Fruit fly (Drosophila melanogaster) whole organism, prepupa: ENCODE measurements around the gene CG46508.
"Not testable (repeated sequence)": the region's sequence is repeated elsewhere in the genome, so short reads cannot be mapped to it uniquely, and the experiment has no call there.

Experiments
- CG10669 ChIP-seq: fragments of 200-800 bp; sonication (Bioruptor generic); optimal IDR thresholded peaks from 3 replicates; lab custom pipeline; 2018; ENCODE audit warnings: missing biosample characterization, mild to moderate bottlenecking, missing genetic modification characterization, moderate library complexity
- CG11294 ChIP-seq: fragments of 200-800 bp; sonication (Bioruptor generic); IDR thresholded peaks from 2 replicates; pipeline ENCODE4 v1.3.6; 2022; ENCODE audit warnings: missing biosample characterization, missing genetic modification characterization
- CG3919 ChIP-seq: fragments of 200-800 bp; sonication (Bioruptor generic); optimal IDR thresholded peaks from 3 replicates; lab custom pipeline; 2016; ENCODE audit warnings: missing biosample characterization, missing genetic modification characterization
- CG8119 ChIP-seq: fragments of 200-800 bp; sonication (Bioruptor generic); IDR thresholded peaks from 3 replicates; pipeline ENCODE4 v1.3.6; 2022; ENCODE audit warnings: missing biosample characterization, missing genetic modification characterization
- CG8319 ChIP-seq: fragments of 200-800 bp; sonication (Bioruptor generic); optimal IDR thresholded peaks from 3 replicates; lab custom pipeline; 2016; ENCODE audit warnings: missing biosample characterization, missing genetic modification characterization
- Eip75B ChIP-seq: fragments of 200-800 bp; sonication (Bioruptor generic); optimal IDR thresholded peaks from 3 replicates; lab custom pipeline; 2016; ENCODE audit warnings: missing biosample characterization, missing genetic modification characterization
- Sox14 ChIP-seq: fragments of 200-800 bp; sonication (Bioruptor generic); optimal IDR thresholded peaks from 3 replicates; lab custom pipeline; 2016; ENCODE audit warnings: missing biosample characterization, missing genetic modification characterization
- spab ChIP-seq: fragments of 200-800 bp; sonication (Bioruptor generic); optimal IDR thresholded peaks from 2 replicates; lab custom pipeline; 2017; ENCODE audit warnings: missing biosample characterization, mild to moderate bottlenecking, missing genetic modification characterization, missing genetic modification reagents
- svp ChIP-seq: fragments of 200-800 bp; sonication (Bioruptor generic); peaks from one replicate; lab custom pipeline; 2016; ENCODE audit warnings: missing biosample characterization, missing genetic modification characterization

DNA sequence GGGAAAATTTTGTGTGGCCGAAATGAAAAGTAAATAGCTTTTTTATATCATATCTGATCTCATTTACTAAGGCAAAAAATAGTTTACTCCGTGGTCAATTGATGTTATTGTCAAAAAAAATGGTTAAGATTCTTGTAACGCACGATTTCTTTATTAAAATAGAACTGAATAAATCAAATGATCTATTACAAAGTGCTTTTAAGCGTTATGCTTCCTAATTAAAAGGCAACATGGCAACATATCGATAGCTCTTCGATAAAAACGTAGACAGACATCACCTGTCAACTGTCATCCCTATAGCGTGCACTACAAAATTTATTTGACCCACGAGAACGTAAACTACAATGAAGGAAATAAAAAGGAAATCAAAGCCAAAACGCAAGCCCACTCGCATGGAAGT is 9.9 kb upstream of the CG46508 start, which contains the start of gene CG46506:
- not testable (repeated sequence) for TF ChIP-seq CG3919 (GFP tag; lab: Kevin White, UChicago); svp (GFP tag; lab: Kevin White, UChicago); CG10669; CG8119 (GFP tag; lab: Robert Waterston, UW); CG8319 (GFP tag; lab: Kevin White, UChicago); Eip75B (GFP tag; lab: Kevin White, UChicago); Sox14 (GFP tag; lab: Kevin White, UChicago); CG11294; spab (GFP tag; lab: Kevin White, UChicago)
